Worm (Caenorhabditis elegans) whole organism, L4 larva: ENCODE measurements around the gene F44E2.4.

ENCODE experiments used
- R02D3.7 ChIP-seq: fragments of 150-350 bp; sonication (generic microtip); optimal IDR thresholded peaks from 3 replicates; lab custom pipeline; 2014; ENCODE audit warnings: missing biosample characterization, missing genetic modification characterization
- T20F7.1 ChIP-seq: fragments of 200-800 bp; sonication (Bioruptor generic); optimal IDR thresholded peaks from 2 replicates; lab custom pipeline; 2018; ENCODE audit warnings: mild to moderate bottlenecking, missing genetic modification characterization, missing compliant biosample characterization
- ceh-82 ChIP-seq: sonication (generic microtip); optimal IDR thresholded peaks from 2 replicates; lab custom pipeline; 2017; ENCODE audit warnings: missing biosample characterization, missing genetic modification characterization
- ces-1 ChIP-seq: fragments of 150-350 bp; sonication (generic microtip); optimal IDR thresholded peaks from 4 replicates; lab custom pipeline; 2014; ENCODE audit warnings: missing biosample characterization, missing genetic modification reagents, missing genetic modification characterization
- daf-16 ChIP-seq, 3 experiments: sonication (generic microtip); optimal IDR thresholded peaks; 2 replicates each; lab custom pipeline; 2016 to 2017; ENCODE audit warnings: missing genetic modification characterization in 3 of 3, missing genetic modification reagents in 3 of 3, mild to moderate bottlenecking in 2 of 3, missing compliant biosample characterization in 2 of 3, missing biosample characterization in 1 of 3, moderate library complexity in 1 of 3
- dmd-6 ChIP-seq: fragments of 200-800 bp; sonication (Bioruptor generic); IDR thresholded peaks from 2 replicates; pipeline ENCODE4 v1.3.6; 2022; ENCODE audit warnings: missing genetic modification reagents, missing genetic modification characterization, missing compliant biosample characterization
- dve-1 ChIP-seq: sonication (generic microtip); optimal IDR thresholded peaks from 2 replicates; lab custom pipeline; 2017; ENCODE audit warnings: antibody characterized with exemption, mild to moderate bottlenecking, missing genetic modification characterization, missing compliant biosample characterization; ENCODE audit not compliant: insufficient read depth
- hif-1 ChIP-seq, 2 experiments: sonication (generic microtip); optimal IDR thresholded peaks; 2 replicates each; lab custom pipeline; 2016 to 2017; ENCODE audit warnings: missing compliant biosample characterization in 2 of 2, missing genetic modification characterization in 2 of 2, missing genetic modification reagents in 2 of 2, missing genotype in 2 of 2, mild to moderate bottlenecking in 1 of 2
- hlh-11 ChIP-seq: fragments of 200-800 bp; sonication (Bioruptor generic); optimal IDR thresholded peaks from 2 replicates; lab custom pipeline; 2018; ENCODE audit warnings: mild to moderate bottlenecking, missing genetic modification characterization, missing compliant biosample characterization
- hlh-30 ChIP-seq: sonication (generic microtip); optimal IDR thresholded peaks from 2 replicates; lab custom pipeline; 2017; ENCODE audit warnings: antibody characterized with exemption, mild to moderate bottlenecking, missing genetic modification characterization, missing compliant biosample characterization; ENCODE audit not compliant: insufficient read depth
- lim-7 ChIP-seq: fragments of 200-800 bp; sonication (Bioruptor generic); IDR thresholded peaks from 2 replicates; pipeline ENCODE4 v1.3.6; 2022; ENCODE audit warnings: missing genetic modification characterization, missing compliant biosample characterization
- lir-3 ChIP-seq: sonication (generic microtip); optimal IDR thresholded peaks from 2 replicates; lab custom pipeline; 2016; ENCODE audit warnings: mild to moderate bottlenecking, missing genetic modification characterization, missing compliant biosample characterization
- lsy-2 ChIP-seq, 2 experiments: fragments of 150-350 bp in 1 of 2; sonication (generic microtip) in 1 of 2; optimal IDR thresholded peaks; 2 replicates each; lab custom pipeline; 2014 to 2017; ENCODE audit warnings: missing biosample characterization in 2 of 2, missing genetic modification characterization in 2 of 2
- mdl-1 ChIP-seq, 2 experiments: fragments of 150-350 bp in 1 of 2; sonication (generic microtip) in 1 of 2; optimal IDR thresholded peaks; 2 replicates each; lab custom pipeline; 2014 to 2017; ENCODE audit warnings: missing biosample characterization in 2 of 2, missing genetic modification characterization in 2 of 2
- mdt-29 ChIP-seq: fragments of 200-800 bp; sonication (Bioruptor generic); IDR thresholded peaks from 2 replicates; pipeline ENCODE4 v1.3.6; 2022; ENCODE audit warnings: missing genetic modification reagents, missing genetic modification characterization, missing compliant biosample characterization
- mep-1 ChIP-seq: fragments of 150-350 bp; sonication (generic microtip); optimal IDR thresholded peaks from 3 replicates; lab custom pipeline; 2014; ENCODE audit warnings: missing biosample characterization, missing genetic modification characterization
- mxl-3 ChIP-seq: fragments of 200-800 bp; sonication (Bioruptor generic); optimal IDR thresholded peaks from 2 replicates; lab custom pipeline; 2018; ENCODE audit warnings: mild to moderate bottlenecking, missing genetic modification characterization, missing compliant biosample characterization
- nhr-25 ChIP-seq: sonication (generic microtip); optimal IDR thresholded peaks from 2 replicates; lab custom pipeline; 2017; ENCODE audit warnings: missing genetic modification characterization, mild to moderate bottlenecking, missing compliant biosample characterization, antibody characterized with exemption, moderate library complexity, borderline replicate concordance; ENCODE audit not compliant: insufficient read depth
- nhr-28 ChIP-seq: fragments of 150-350 bp; optimal IDR thresholded peaks from 2 replicates; lab custom pipeline; 2014; ENCODE audit warnings: missing biosample characterization, missing genetic modification characterization
- nhr-48 ChIP-seq: sonication (generic microtip); optimal IDR thresholded peaks from 2 replicates; lab custom pipeline; 2016; ENCODE audit warnings: mild to moderate bottlenecking, missing genetic modification characterization, missing compliant biosample characterization
- nhr-77 ChIP-seq: fragments of 150-350 bp; optimal IDR thresholded peaks from 2 replicates; lab custom pipeline; 2014; ENCODE audit warnings: missing biosample characterization, missing genetic modification characterization
- php-3 ChIP-seq: fragments of 200-800 bp; sonication (Bioruptor generic); IDR thresholded peaks from 2 replicates; pipeline ENCODE4 v1.3.6; 2022; ENCODE audit warnings: missing genetic modification reagents, missing genetic modification characterization, missing compliant biosample characterization
- pqm-1 ChIP-seq: sonication (generic microtip); optimal IDR thresholded peaks from 2 replicates; lab custom pipeline; 2017; ENCODE audit warnings: missing biosample characterization, missing genetic modification characterization
- tra-1 ChIP-seq: fragments of 200-800 bp; sonication (Bioruptor generic); IDR thresholded peaks from 2 replicates; pipeline ENCODE4 v1.3.6; 2022; ENCODE audit warnings: missing genetic modification reagents, missing genetic modification characterization, missing compliant biosample characterization

The F44E2.4 gene

ce11 chrIII:8784500-8784899, 53.7 kb downstream of the F44E2.4 start:
- TF ChIP-seq R02D3.7 (tag; lab: Kevin White, UChicago): no peak

- TF ChIP-seq nhr-77 (tag; lab: Kevin White, UChicago): peak; percentile 70
- peak; percentile 91 for TF ChIP-seq hlh-30 (tag; lab: Kevin White, UChicago)
- no peak for TF ChIP-seq mdt-29 (GFP tag; lab: Robert Waterston, UW)
- no peak for TF ChIP-seq ceh-82
- peak; percentile 92 for TF ChIP-seq dve-1 (tag; lab: Kevin White, UChicago)
- TF ChIP-seq nhr-25: peak; percentile 7
- peak; percentile 87 for TF ChIP-seq php-3 (GFP tag; lab: Robert Waterston, UW)
- TF ChIP-seq nhr-28 (tag; lab: Kevin White, UChicago): peak; percentile 78
- TF ChIP-seq lsy-2 (tag; optimal IDR thresholded peaks at IDR 0.05; lab: Kevin White, UChicago): peak in 1 of 2 experiments; percentile 47
- TF ChIP-seq hlh-11 (tag; lab: Kevin White, UChicago): peak; percentile 88
- peak in 1 of 2 experiments; percentile 38 for TF ChIP-seq hif-1 (tag; optimal IDR thresholded peaks at IDR 0.05; lab: Kevin White, UChicago)
- TF ChIP-seq dmd-6 (GFP tag; lab: Robert Waterston, UW): peak; percentile 96
- TF ChIP-seq lir-3 (tag; lab: Kevin White, UChicago): no peak
- peak; percentile 50 for TF ChIP-seq pqm-1 (tag; lab: Kevin White, UChicago)
- 0 out of 2 replicates have a peak, but pooled peaks have one; percentile 52 for TF ChIP-seq tra-1 (GFP tag; lab: Robert Waterston, UW)
- peak in 1 of 2 experiments; percentile 77 for TF ChIP-seq mdl-1 (tag; optimal IDR thresholded peaks at IDR 0.05; lab: Kevin White, UChicago)
- TF ChIP-seq T20F7.1 (GFP tag; lab: Kevin White, UChicago): peak; percentile 57
- TF ChIP-seq mep-1 (tag; lab: Kevin White, UChicago): peak; percentile 46
- TF ChIP-seq ces-1 (GFP tag; lab: Kevin White, UChicago): no peak
- peak; percentile 58 for TF ChIP-seq nhr-48 (tag; lab: Kevin White, UChicago)
- TF ChIP-seq mxl-3 (GFP tag; lab: Kevin White, UChicago): peak; percentile 3
- TF ChIP-seq lim-7 (GFP tag; lab: Robert Waterston, UW): no peak
- no peak for TF ChIP-seq daf-16 (GFP tag; optimal IDR thresholded peaks at IDR 0.05; lab: Kevin White, UChicago)
- TF ChIP-seq daf-16 (tag; optimal IDR thresholded peaks at IDR 0.05; lab: Kevin White, UChicago): peak; percentile 83
- TF ChIP-seq, all 104 proteins: peak for 18
Observed at ce11 chrIII:8782744-8783143, 55.5 kb downstream of the F44E2.4 start.
